Worm (Caenorhabditis elegans) whole organism, L1 larva: Measurements from ENCODE around the gene ZK688.12.

Experiments
- elt-2 ChIP-seq: sonication (generic microtip); optimal IDR thresholded peaks from 2 replicates; lab custom pipeline; 2016; ENCODE audit warnings: missing genetic modification characterization, mild to moderate bottlenecking, inconsistent platforms, missing compliant biosample characterization, missing genetic modification reagents
- elt-3 ChIP-seq, 6 experiments: fragments of 150-350 bp in 1 of 6; sonication (generic microtip); optimal IDR thresholded peaks; 2 replicates each; lab custom pipeline; 2017 to 2018; ENCODE audit warnings: missing biosample characterization in 6 of 6, missing genetic modification characterization in 6 of 6, inconsistent platforms in 1 of 6
- fkh-8 ChIP-seq: sonication (generic microtip); optimal IDR thresholded peaks from 2 replicates; lab custom pipeline; 2016; ENCODE audit warnings: mild to moderate bottlenecking, missing genetic modification characterization, missing compliant biosample characterization
- lin-15B ChIP-seq: fragments of 150-350 bp; sonication (generic microtip); optimal IDR thresholded peaks from 3 replicates; lab custom pipeline; 2014; ENCODE audit warnings: missing biosample characterization, missing genetic modification characterization
- lsy-2 ChIP-seq, 2 experiments: fragments of 150-350 bp; optimal IDR thresholded peaks; 2 replicates each; lab custom pipeline; 2014; ENCODE audit warnings: missing biosample characterization in 2 of 2, missing genetic modification characterization in 2 of 2
- pqm-1 ChIP-seq: sonication (generic microtip); optimal IDR thresholded peaks from 3 replicates; lab custom pipeline; 2017; ENCODE audit warnings: missing biosample characterization, missing genetic modification characterization
- snpc-4 ChIP-seq: fragments of 150-350 bp; optimal IDR thresholded peaks from 2 replicates; lab custom pipeline; 2014; ENCODE audit warnings: missing biosample characterization, missing genetic modification characterization
- unc-30 ChIP-seq: sonication (generic microtip); optimal IDR thresholded peaks from 2 replicates; lab custom pipeline; 2017; ENCODE audit warnings: missing biosample characterization, missing genetic modification characterization

- TF ChIP-seq lsy-2 (tag; optimal IDR thresholded peaks at IDR 0.05; lab: Kevin White, UChicago) (no peak), pqm-1 (no peak), lin-15B (tag; lab: Kevin White, UChicago) (no peak), unc-30 (tag; lab: Kevin White, UChicago) (no peak), snpc-4 (no peak), fkh-8 (no peak), elt-2 (tag; lab: Kevin White, UChicago) (no peak), elt-3 (tag; optimal IDR thresholded peaks at IDR 0.05; lab: Kevin White, UChicago) (no peak)
These were observed 4.3 kb upstream of the ZK688.12 start, which contains the start of gene gly-3 for ce11 chrIII:7917667-7918066.
